Fruit fly (Drosophila melanogaster) S2 (cell line): ENCODE results near the gene mirr.

ENCODE experiments used
- CG8478 ChIP-seq: fragments of >200 bp; optimal IDR thresholded peaks from 2 replicates; lab custom pipeline; 2018
- CTCF ChIP-seq, 2 experiments: fragments of >200 bp; optimal IDR thresholded peaks; 2 replicates each; lab custom pipeline; 2018

DNA sequence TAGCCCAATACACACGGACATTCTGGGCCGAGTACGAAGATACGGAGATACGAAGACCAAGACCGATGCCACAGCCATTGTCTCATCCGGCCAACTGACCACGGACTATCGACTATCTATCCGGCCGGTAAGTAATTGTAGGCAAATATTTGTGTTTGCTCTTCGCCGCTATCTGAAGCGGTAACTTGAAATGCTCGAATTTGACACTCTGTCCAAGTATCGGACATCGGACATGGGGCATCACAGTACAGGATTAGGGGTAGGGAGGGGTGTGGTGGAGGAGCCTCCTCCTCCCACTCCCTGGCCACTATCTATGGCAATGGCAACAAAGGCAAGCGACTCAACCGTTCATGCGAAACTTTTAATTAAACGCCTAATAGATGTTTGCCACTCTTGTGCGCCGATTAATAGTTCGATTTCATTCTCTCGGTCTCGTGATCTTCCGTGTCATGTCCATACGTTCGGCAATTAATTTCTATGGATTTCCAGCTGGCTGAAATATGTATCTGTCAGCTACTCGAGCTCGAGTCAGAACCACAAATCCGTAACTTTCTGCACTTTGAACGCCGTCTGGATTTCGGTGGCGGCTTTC, 37.3 kb upstream of the mirr start:
- no peak for TF ChIP-seq CG8478 (lab: Kevin White, UChicago)
- TF ChIP-seq CTCF (optimal IDR thresholded peaks at IDR 0.05; lab: Kevin White, UChicago), result no peak
